Worm (Caenorhabditis elegans) whole organism, late embryonic: ENCODE measurements around the gene F22E12.3.

ENCODE experiments used
- K09A11.1 ChIP-seq: sonication (generic microtip); optimal IDR thresholded peaks from 2 replicates; lab custom pipeline; 2017; ENCODE audit warnings: antibody characterized with exemption, mild to moderate bottlenecking, missing genetic modification characterization, missing compliant biosample characterization; ENCODE audit not compliant: insufficient read depth
- ceh-2 ChIP-seq: sonication (generic microtip); optimal IDR thresholded peaks from 2 replicates; lab custom pipeline; 2016; ENCODE audit warnings: missing genotype, missing genetic modification characterization, missing compliant biosample characterization

- TF ChIP-seq K09A11.1 (tag; lab: Kevin White, UChicago) (no peak), ceh-2 (tag; lab: Kevin White, UChicago) (no peak)
These were observed 34.6 kb downstream of the F22E12.3 start, which contains the start of gene tag-314 for ce11 chrV:10428608-10429007.
